Fruit fly (Drosophila melanogaster) whole organism, embryonic: Measurements from ENCODE around the gene msl-3.
A peak's percentile ranks its signal among the peaks of the same experiment; 100 is the strongest.

Experiments used
- ATbp ChIP-seq: fragments of 200-800 bp; sonication (Bioruptor generic); optimal IDR thresholded peaks from 2 replicates; lab custom pipeline; 2017; ENCODE audit warnings: missing biosample characterization, mild to moderate bottlenecking, missing genetic modification characterization, missing genetic modification reagents
- Adf1 ChIP-seq: fragments of 200-800 bp; sonication (Bioruptor generic); IDR thresholded peaks from 2 replicates; pipeline ENCODE4 v1.3.6; 2022; ENCODE audit warnings: missing biosample characterization, missing genetic modification characterization
- Atf6 ChIP-seq: fragments of 200-800 bp; sonication (Bioruptor generic); IDR thresholded peaks from 2 replicates; pipeline ENCODE4 v1.3.6; 2022; ENCODE audit warnings: missing biosample characterization, missing genetic modification characterization
- Bdp1 ChIP-seq: fragments of 200-800 bp; sonication (Bioruptor generic); optimal IDR thresholded peaks from 3 replicates; lab custom pipeline; 2016; ENCODE audit warnings: missing biosample characterization, missing genetic modification characterization
- CG10979 ChIP-seq: fragments of 200-800 bp; sonication (Bioruptor generic); optimal IDR thresholded peaks from 2 replicates; lab custom pipeline; 2018; ENCODE audit warnings: missing biosample characterization, mild to moderate bottlenecking, missing genetic modification characterization, moderate library complexity
- CG11093 ChIP-seq: fragments of 200-800 bp; sonication (Bioruptor generic); IDR thresholded peaks from 3 replicates; pipeline ENCODE4 v1.3.6; 2022; ENCODE audit warnings: missing biosample characterization, missing genetic modification characterization
- CG12104 ChIP-seq: fragments of 200-800 bp; sonication (Bioruptor generic); optimal IDR thresholded peaks from 3 replicates; lab custom pipeline; 2016; ENCODE audit warnings: missing biosample characterization, missing genetic modification characterization
- CG12769 ChIP-seq: fragments of 200-800 bp; sonication (Bioruptor generic); optimal IDR thresholded peaks from 2 replicates; lab custom pipeline; 2019; ENCODE audit warnings: missing biosample characterization, mild to moderate bottlenecking, missing genetic modification characterization, moderate library complexity
- CG13775 ChIP-seq: fragments of 200-800 bp; sonication (Bioruptor generic); optimal IDR thresholded peaks from 3 replicates; lab custom pipeline; 2017; ENCODE audit warnings: missing biosample characterization, mild to moderate bottlenecking, missing genetic modification characterization
- CG14965 ChIP-seq: fragments of 200-800 bp; sonication (Bioruptor generic); optimal IDR thresholded peaks from 2 replicates; lab custom pipeline; 2016; ENCODE audit warnings: missing biosample characterization, missing genetic modification characterization, borderline replicate concordance
- CG1603 ChIP-seq: fragments of 200-800 bp; sonication (Bioruptor generic); optimal IDR thresholded peaks from 2 replicates; lab custom pipeline; 2019; ENCODE audit warnings: missing biosample characterization, mild to moderate bottlenecking, missing genetic modification characterization, moderate library complexity
- CG17385 ChIP-seq: fragments of 200-800 bp; sonication (Bioruptor generic); optimal IDR thresholded peaks from 3 replicates; lab custom pipeline; 2018; ENCODE audit warnings: missing biosample characterization, mild to moderate bottlenecking, missing genetic modification characterization
- CG18599 ChIP-seq: fragments of 200-800 bp; sonication (Bioruptor generic); optimal IDR thresholded peaks from 3 replicates; lab custom pipeline; 2017; ENCODE audit warnings: missing biosample characterization, missing genetic modification characterization, mild to moderate bottlenecking, moderate library complexity, missing genetic modification reagents
- CG18764 ChIP-seq: fragments of 200-800 bp; sonication (Bioruptor generic); optimal IDR thresholded peaks from 3 replicates; lab custom pipeline; 2016; ENCODE audit warnings: missing biosample characterization, missing genetic modification characterization
- CG2116 ChIP-seq: fragments of 200-800 bp; sonication (Bioruptor generic); optimal IDR thresholded peaks from 3 replicates; lab custom pipeline; 2018; ENCODE audit warnings: missing biosample characterization, mild to moderate bottlenecking, missing genetic modification characterization
- CG32532 ChIP-seq: fragments of 200-800 bp; sonication (Bioruptor generic); IDR thresholded peaks from 2 replicates; pipeline ENCODE4 v1.3.6; 2022; ENCODE audit warnings: missing biosample characterization, missing genetic modification characterization
- CG34376 ChIP-seq: fragments of 200-800 bp; sonication (Bioruptor generic); optimal IDR thresholded peaks from 2 replicates; lab custom pipeline; 2018; ENCODE audit warnings: missing biosample characterization, mild to moderate bottlenecking, missing genetic modification characterization
- CG4328 ChIP-seq: fragments of 200-800 bp; sonication (Bioruptor generic); optimal IDR thresholded peaks from 3 replicates; lab custom pipeline; 2017; ENCODE audit warnings: missing biosample characterization, missing genetic modification reagents, missing genetic modification characterization
- CG9215 ChIP-seq: fragments of 200-800 bp; sonication (Bioruptor generic); IDR thresholded peaks from 2 replicates; pipeline ENCODE4 v1.3.6; 2022; ENCODE audit warnings: missing biosample characterization, missing genetic modification characterization
- D ChIP-seq, 2 experiments: fragments of 200-800 bp in 1 of 2; fragments of >200 bp in 1 of 2; sonication (Bioruptor generic) in 1 of 2; optimal IDR thresholded peaks; 2 replicates in 1 of 2; 3 replicates in 1 of 2; lab custom pipeline; 2017; ENCODE audit warnings: mild to moderate bottlenecking in 1 of 2, missing biosample characterization in 1 of 2, missing genetic modification characterization in 1 of 2, missing genetic modification reagents in 1 of 2
- E2f1 ChIP-seq: fragments of 200-800 bp; sonication (Bioruptor generic); IDR thresholded peaks from 2 replicates; pipeline ENCODE4 v1.3.6; 2022; ENCODE audit warnings: missing biosample characterization, missing genetic modification characterization
- H15 ChIP-seq: fragments of 200-800 bp; sonication (Bioruptor generic); IDR thresholded peaks from 3 replicates; pipeline ENCODE4 v1.3.6; 2022; ENCODE audit warnings: missing biosample characterization, missing genetic modification characterization
- HLHmδ ChIP-seq: fragments of 200-800 bp; sonication (Bioruptor generic); optimal IDR thresholded peaks from 2 replicates; lab custom pipeline; 2018; ENCODE audit warnings: missing biosample characterization, mild to moderate bottlenecking, missing genetic modification characterization, moderate library complexity
- HmgZ ChIP-seq: fragments of 200-800 bp; sonication (Bioruptor generic); optimal IDR thresholded peaks from 2 replicates; lab custom pipeline; 2018; ENCODE audit warnings: missing biosample characterization, mild to moderate bottlenecking, missing genetic modification characterization
- PHDP ChIP-seq: fragments of 200-800 bp; sonication (Bioruptor generic); optimal IDR thresholded peaks from 3 replicates; lab custom pipeline; 2018; ENCODE audit warnings: missing biosample characterization, mild to moderate bottlenecking, missing genetic modification characterization, moderate library complexity
- Poxn ChIP-seq: fragments of 200-800 bp; sonication (Bioruptor generic); IDR thresholded peaks from 2 replicates; pipeline ENCODE4 v1.3.6; 2022; ENCODE audit warnings: missing biosample characterization, missing genetic modification characterization
- Ptx1 ChIP-seq: fragments of 200-800 bp; sonication (Bioruptor generic); IDR thresholded peaks from 2 replicates; pipeline ENCODE4 v1.3.6; 2022; ENCODE audit warnings: missing biosample characterization, missing genetic modification characterization
- Spps ChIP-seq: fragments of 200-800 bp; sonication (Bioruptor generic); optimal IDR thresholded peaks from 2 replicates; lab custom pipeline; 2018; ENCODE audit warnings: missing biosample characterization, mild to moderate bottlenecking, missing genetic modification characterization
- abd-A ChIP-seq: fragments of 200-800 bp; sonication (Bioruptor generic); optimal IDR thresholded peaks from 3 replicates; lab custom pipeline; 2019; ENCODE audit warnings: missing biosample characterization, mild to moderate bottlenecking, missing genetic modification characterization, moderate library complexity
- az2 ChIP-seq: fragments of 200-800 bp; sonication (Bioruptor generic); optimal IDR thresholded peaks from 3 replicates; lab custom pipeline; 2016; ENCODE audit warnings: missing biosample characterization, missing genetic modification characterization
- dmrt99B ChIP-seq: fragments of 200-800 bp; sonication (Bioruptor generic); optimal IDR thresholded peaks from 2 replicates; lab custom pipeline; 2018; ENCODE audit warnings: missing biosample characterization, mild to moderate bottlenecking, missing genetic modification characterization, moderate library complexity
- en ChIP-seq: fragments of 200-800 bp; sonication (Bioruptor generic); optimal IDR thresholded peaks from 2 replicates; lab custom pipeline; 2016; ENCODE audit warnings: missing biosample characterization, missing genetic modification characterization
- fu2 ChIP-seq: fragments of 200-800 bp; sonication (Bioruptor generic); optimal IDR thresholded peaks from 2 replicates; lab custom pipeline; 2016; ENCODE audit warnings: missing biosample characterization, missing genetic modification characterization
- grn ChIP-seq: fragments of 200-800 bp; sonication (Bioruptor generic); optimal IDR thresholded peaks from 3 replicates; lab custom pipeline; 2017; ENCODE audit warnings: missing biosample characterization, missing genetic modification characterization
- hth ChIP-seq: fragments of >200 bp; optimal IDR thresholded peaks from 2 replicates; lab custom pipeline; 2017; ENCODE audit warnings: inconsistent platforms
- knrl ChIP-seq: fragments of 200-800 bp; sonication (Bioruptor generic); IDR thresholded peaks from 3 replicates; pipeline ENCODE4 v1.3.6; 2022; ENCODE audit warnings: missing biosample characterization, missing genetic modification characterization; ENCODE audit not compliant: partially characterized antibody
- lbe ChIP-seq: fragments of 200-800 bp; sonication (Bioruptor generic); optimal IDR thresholded peaks from 2 replicates; lab custom pipeline; 2016; ENCODE audit warnings: missing biosample characterization, mild to moderate bottlenecking, missing genetic modification characterization
- lmd ChIP-seq: fragments of 200-800 bp; sonication (Bioruptor generic); IDR thresholded peaks from 2 replicates; pipeline ENCODE4 v1.3.6; 2022; ENCODE audit warnings: missing biosample characterization, missing genetic modification characterization
- mirr ChIP-seq: fragments of 200-800 bp; sonication (Bioruptor generic); optimal IDR thresholded peaks from 3 replicates; lab custom pipeline; 2018; ENCODE audit warnings: missing biosample characterization, mild to moderate bottlenecking, missing genetic modification characterization
- phol ChIP-seq: fragments of 200-800 bp; sonication (Bioruptor generic); optimal IDR thresholded peaks from 3 replicates; lab custom pipeline; 2018; ENCODE audit warnings: missing biosample characterization, mild to moderate bottlenecking, missing genetic modification characterization, moderate library complexity
- ranshi ChIP-seq: fragments of 200-800 bp; sonication (Bioruptor generic); IDR thresholded peaks from 2 replicates; pipeline ENCODE4 v1.3.6; 2022; ENCODE audit warnings: missing biosample characterization, missing genetic modification characterization
- sc ChIP-seq, 3 experiments: fragments of >200 bp in 2 of 3; fragments of 200-800 bp in 1 of 3; sonication (Bioruptor generic) in 1 of 3; optimal IDR thresholded peaks; 2 replicates in 2 of 3; 3 replicates in 1 of 3; lab custom pipeline; 2017; ENCODE audit warnings: mild to moderate bottlenecking in 1 of 3, missing biosample characterization in 1 of 3, missing genetic modification characterization in 1 of 3, missing genetic modification reagents in 1 of 3
- scrt ChIP-seq: fragments of 200-800 bp; sonication (Bioruptor generic); optimal IDR thresholded peaks from 2 replicates; lab custom pipeline; 2018; ENCODE audit warnings: missing biosample characterization, mild to moderate bottlenecking, missing genetic modification characterization, moderate library complexity
- sens ChIP-seq: fragments of 200-800 bp; sonication (Bioruptor generic); peaks from one replicate; lab custom pipeline; 2016; ENCODE audit warnings: missing biosample characterization, missing genetic modification characterization
- ssp ChIP-seq: fragments of 200-800 bp; sonication (Bioruptor generic); IDR thresholded peaks from 2 replicates; pipeline ENCODE4 v1.3.6; 2022; ENCODE audit warnings: missing biosample characterization, missing genetic modification characterization
- sug ChIP-seq: fragments of 200-800 bp; optimal IDR thresholded peaks from 2 replicates; lab custom pipeline; 2019; ENCODE audit warnings: missing biosample characterization, mild to moderate bottlenecking, missing genetic modification characterization, moderate library complexity
- tap ChIP-seq: fragments of 200-800 bp; optimal IDR thresholded peaks from 3 replicates; lab custom pipeline; 2019; ENCODE audit warnings: missing biosample characterization, mild to moderate bottlenecking, missing genetic modification characterization, moderate library complexity
- tgo ChIP-seq: fragments of 200-800 bp; sonication (Bioruptor generic); IDR thresholded peaks from 3 replicates; pipeline ENCODE4 v1.3.6; 2022; ENCODE audit warnings: missing biosample characterization, missing genetic modification characterization
- tna ChIP-seq: fragments of 200-800 bp; sonication (Bioruptor generic); IDR thresholded peaks from 2 replicates; pipeline ENCODE4 v1.3.6; 2022; ENCODE audit warnings: missing biosample characterization, missing genetic modification characterization; ENCODE audit not compliant: partially characterized antibody
- toy ChIP-seq: fragments of 200-800 bp; sonication (Bioruptor generic); IDR thresholded peaks from 2 replicates; pipeline ENCODE4 v1.3.6; 2022; ENCODE audit warnings: missing biosample characterization, missing genetic modification characterization
- tup ChIP-seq: fragments of 200-800 bp; sonication (Bioruptor generic); optimal IDR thresholded peaks from 2 replicates; lab custom pipeline; 2016; ENCODE audit warnings: missing biosample characterization, mild to moderate bottlenecking, missing genetic modification characterization, moderate library complexity

The msl-3 gene

DNA sequence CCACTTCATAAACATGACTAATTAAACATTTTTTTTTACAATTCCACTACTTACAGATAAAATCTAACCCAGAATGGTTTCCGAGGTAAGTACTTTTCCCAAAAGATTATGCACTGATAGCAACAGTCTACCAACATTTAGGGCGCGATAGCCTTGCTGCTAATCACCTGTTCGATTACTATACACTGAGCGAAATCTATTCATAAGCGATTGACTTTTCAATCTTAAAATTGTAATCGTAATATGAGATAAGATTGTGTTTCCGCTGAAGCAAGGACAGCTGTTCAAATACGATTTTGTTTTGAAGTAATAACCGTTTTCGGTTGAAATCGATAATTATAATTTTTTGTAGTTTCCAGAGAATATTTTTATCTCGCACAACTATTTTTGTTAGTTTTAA lies 7.3 kb upstream of the msl-3 start (continued):
- no peak for TF ChIP-seq CG12104
- TF ChIP-seq Ptx1 (GFP tag; lab: Robert Waterston, UW) = no peak
- TF ChIP-seq CG13775 (GFP tag; lab: Kevin White, UChicago) = no peak
- no peak for TF ChIP-seq ranshi (GFP tag; lab: Robert Waterston, UW)
- TF ChIP-seq E2f1 (GFP tag; lab: Robert Waterston, UW) = no peak
- TF ChIP-seq CG18599 (GFP tag; lab: Kevin White, UChicago) = peak; percentile 17
- TF ChIP-seq az2 = no peak
- no peak for TF ChIP-seq lmd (GFP tag; lab: Robert Waterston, UW)
- TF ChIP-seq hth (lab: Kevin White, UChicago) = no peak
- TF ChIP-seq Spps (tag; lab: Kevin White, UChicago) = no peak
- TF ChIP-seq tna (GFP tag; lab: Robert Waterston, UW) = no peak
- TF ChIP-seq sug = peak; percentile 57
- TF ChIP-seq CG9215 (GFP tag; lab: Robert Waterston, UW) = no peak
- TF ChIP-seq CG10979 (tag; lab: Kevin White, UChicago) = no peak
- TF ChIP-seq tup (GFP tag; lab: Kevin White, UChicago) = no peak
- TF ChIP-seq sc (optimal IDR thresholded peaks at IDR 0.05; lab: Kevin White, UChicago) = no peak
- no peak for TF ChIP-seq sc (GFP tag; optimal IDR thresholded peaks at IDR 0.05; lab: Kevin White, UChicago)
- no peak for TF ChIP-seq Atf6 (GFP tag; lab: Robert Waterston, UW)
- TF ChIP-seq tgo = no peak
- TF ChIP-seq HLHmδ = no peak
- TF ChIP-seq Bdp1 = no peak
- no peak for TF ChIP-seq toy (GFP tag; lab: Robert Waterston, UW)
- TF ChIP-seq fu2 (GFP tag; lab: Kevin White, UChicago) = no peak
- no peak for TF ChIP-seq Adf1
- peak; percentile 40 for TF ChIP-seq HmgZ
- TF ChIP-seq CG2116 = no peak
- TF ChIP-seq lbe = no peak
- no peak for TF ChIP-seq en (GFP tag; lab: Kevin White, UChicago)
- TF ChIP-seq abd-A (tag; lab: Kevin White, UChicago) = no peak
- no peak for TF ChIP-seq CG14965
- TF ChIP-seq CG18764 = no peak
- no peak for TF ChIP-seq CG32532 (GFP tag; lab: Robert Waterston, UW)
- no peak for TF ChIP-seq scrt (GFP tag; lab: Kevin White, UChicago)
- no peak for TF ChIP-seq PHDP (tag; lab: Kevin White, UChicago)
- peak; percentile 41 for TF ChIP-seq CG34376
- no peak for TF ChIP-seq H15
- TF ChIP-seq D (optimal IDR thresholded peaks at IDR 0.05; lab: Kevin White, UChicago) = no peak
- no peak for TF ChIP-seq D (GFP tag; optimal IDR thresholded peaks at IDR 0.05; lab: Kevin White, UChicago)
- TF ChIP-seq phol (tag; lab: Kevin White, UChicago) = no peak
- no peak for TF ChIP-seq CG4328
- no peak for TF ChIP-seq CG12769 (tag; lab: Kevin White, UChicago)
- TF ChIP-seq mirr (GFP tag; lab: Kevin White, UChicago) = peak; percentile 83
- TF ChIP-seq tap (tag; lab: Kevin White, UChicago) = no peak
- no peak for TF ChIP-seq CG17385 (GFP tag; lab: Kevin White, UChicago)
- TF ChIP-seq sens (GFP tag; lab: Kevin White, UChicago) = peak; percentile 53
- no peak for TF ChIP-seq ATbp (GFP tag; lab: Kevin White, UChicago)
- no peak for TF ChIP-seq dmrt99B (tag; lab: Kevin White, UChicago)
- no peak for TF ChIP-seq CG11093 (GFP tag; lab: Robert Waterston, UW)
- TF ChIP-seq ssp (GFP tag; lab: Robert Waterston, UW) = no peak
- TF ChIP-seq grn = peak; percentile 89
- TF ChIP-seq Poxn = no peak
- no peak for TF ChIP-seq knrl (GFP tag; lab: Robert Waterston, UW)
- peak; percentile 4 for TF ChIP-seq CG1603
